Worm (Caenorhabditis elegans): ENCODE data around the gene Y54E2A.7.

ce11 chrII:14757711-14758110 is 15.1 kb downstream of the Y54E2A.7 start, which contains the start of gene Y54E2A.5:
- TF ChIP-seq him-1 (tag; optimal IDR thresholded peaks at IDR 0.05), result no peak
- no peak for TF ChIP-seq W03F9.2 (tag; optimal IDR thresholded peaks at IDR 0.05)

Data from whole organism, L4/young adult.